Worm (Caenorhabditis elegans): ENCODE measurements around the gene atln-1.

Gene atln-1

DNA sequence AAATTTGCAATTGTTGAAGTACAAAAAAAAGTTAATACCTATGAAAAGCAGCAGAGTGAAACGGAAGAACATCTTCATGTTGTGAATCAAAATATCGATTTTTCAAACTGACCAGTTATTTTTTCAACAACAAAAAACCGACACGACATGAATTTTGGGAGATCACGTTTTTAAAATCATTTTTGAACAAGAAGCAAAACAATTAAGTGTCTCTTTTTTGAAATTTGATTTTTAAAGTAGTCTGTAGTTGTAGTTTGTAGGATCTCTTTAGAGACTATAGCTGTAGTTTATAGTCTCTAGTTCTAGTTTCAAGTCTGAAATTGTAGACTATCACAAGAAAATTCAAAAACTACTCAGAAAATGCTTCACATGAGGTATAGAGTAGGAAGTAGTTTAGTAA is 55.4 kb downstream of the atln-1 start, which contains the start of gene Y54G2A.15:
Y54G2A.15 (minus strand) TSS at position 101 of the 400 bp plus-strand sequence.
- TF ChIP-seq unc-39 (tag; optimal IDR thresholded peaks at IDR 0.05) (no peak), drap-1 (GFP tag; optimal IDR thresholded peaks at IDR 0.05) (no peak)

DNA sequence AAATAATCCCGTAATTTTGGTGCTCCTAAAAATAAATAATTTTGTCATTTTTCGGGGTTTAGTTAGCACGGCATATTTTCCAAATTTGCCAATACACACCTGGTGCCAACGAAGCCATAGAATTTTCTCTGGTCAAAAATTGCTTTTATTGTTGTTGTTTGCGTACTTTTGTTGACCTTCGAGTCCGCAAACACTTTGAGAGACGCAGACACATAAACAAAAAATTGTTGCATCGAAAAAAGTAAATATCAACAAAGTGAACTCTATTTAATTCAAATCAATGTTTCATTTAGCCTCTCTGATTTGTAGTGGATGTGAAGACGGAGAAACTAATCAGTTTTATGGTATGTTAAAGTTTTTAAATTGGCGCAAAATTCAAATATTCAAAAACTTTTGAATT is 57.8 kb downstream of the atln-1 start, which contains the start of gene Y54G2A.40:
Y54G2A.40 (plus strand) TSS at position 213 of the 400 bp plus-strand sequence.
- TF ChIP-seq pha-4 (tag; optimal IDR thresholded peaks at IDR 0.05), result peak; percentile 33
- TF ChIP-seq lsy-2 (tag; optimal IDR thresholded peaks at IDR 0.05), result no peak
